Fruit fly (Drosophila melanogaster) ovary, adult (tissue): ENCODE results near the gene Pgant35A.

Experiments
- CG17801 ChIP-seq: fragments of 200-800 bp; optimal IDR thresholded peaks from 2 replicates; lab custom pipeline; 2019; ENCODE audit warnings: missing biosample characterization, mild to moderate bottlenecking, missing genetic modification characterization, moderate library complexity; ENCODE audit not compliant: partially characterized antibody

Gene Pgant35A

dm6 chr2L:14358780-14359462, at the start of gene Pgant35A:
Pgant35A (plus strand) TSS chr2L:14359252.
- no peak for TF ChIP-seq CG17801 (GFP tag; lab: Kevin White, UChicago)

dm6 chr2L:14316704-14317103, 42.3 kb upstream of the Pgant35A start:
- no peak for TF ChIP-seq CG17801 (GFP tag; lab: Kevin White, UChicago)

DNA sequence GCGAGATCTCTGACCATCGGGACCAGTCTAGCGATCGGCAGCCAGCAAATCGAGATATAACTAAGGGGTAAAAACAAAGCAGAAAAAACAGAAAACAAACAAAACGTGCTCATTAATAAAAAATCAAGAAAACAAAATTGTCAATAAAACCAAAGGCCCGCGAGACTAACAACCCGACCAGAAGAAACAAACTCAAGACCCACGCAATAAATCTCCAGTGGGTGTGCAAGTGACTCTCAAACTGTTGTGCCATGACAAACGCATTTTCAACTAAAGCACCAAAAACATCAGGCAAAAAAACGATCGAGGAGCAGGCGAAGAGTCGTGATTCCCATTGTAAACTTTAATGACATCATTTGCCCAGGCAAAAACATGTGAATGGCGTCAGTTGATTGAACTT, 41.1 kb upstream of the Pgant35A start:
- no peak for TF ChIP-seq CG17801 (GFP tag; lab: Kevin White, UChicago)

DNA sequence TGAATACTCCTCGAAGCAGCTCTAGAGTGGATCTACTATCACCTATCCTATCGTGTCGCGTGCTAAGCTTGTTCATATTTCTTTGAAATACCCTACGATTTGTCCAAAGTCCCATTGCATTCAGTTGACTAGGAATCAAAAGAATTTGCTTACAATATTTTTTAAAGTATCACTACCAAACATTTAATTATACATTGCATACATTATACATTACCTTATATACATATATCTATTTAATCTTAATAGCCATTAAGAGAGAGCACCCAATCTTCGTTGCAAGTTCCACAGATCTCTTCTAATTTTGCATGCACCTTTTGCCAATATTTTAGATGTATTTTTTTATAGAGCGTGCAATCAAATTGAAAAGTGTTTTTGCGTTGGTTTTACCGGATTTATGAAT, 40.5 kb upstream of the Pgant35A start:
- TF ChIP-seq CG17801 (GFP tag; lab: Kevin White, UChicago): no peak

dm6 chr2L:14319005-14319404, 40.0 kb upstream of the Pgant35A start:
- TF ChIP-seq CG17801 (GFP tag; lab: Kevin White, UChicago): no peak

DNA sequence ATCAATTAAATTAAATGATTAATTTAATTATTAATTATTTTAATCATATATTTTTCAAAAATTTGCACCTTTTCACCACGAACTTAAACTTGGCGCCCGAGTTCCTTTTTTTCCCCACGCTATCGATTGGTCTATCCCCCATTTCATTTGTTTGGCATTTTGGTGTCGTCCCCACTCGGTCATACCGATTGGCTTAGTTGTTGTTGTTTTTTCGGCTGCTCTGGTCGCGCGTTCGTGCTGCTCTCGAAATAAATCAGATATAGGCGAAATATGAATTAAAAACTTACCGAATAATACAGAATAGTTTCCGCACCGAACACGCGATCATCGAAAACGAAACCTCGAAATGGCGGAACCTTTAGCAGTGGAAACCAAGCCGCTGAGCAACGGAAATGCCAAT, 25.1 kb upstream of the Pgant35A start, which contains the start of gene CG33090:
Gene CG33090, plus strand, starts transcription at position 194 of the 400 bp plus-strand sequence.
- no peak for TF ChIP-seq CG17801 (GFP tag; lab: Kevin White, UChicago)

- no peak for TF ChIP-seq CG17801 (GFP tag; lab: Kevin White, UChicago)
Measured at dm6 chr2L:14336311-14336836, 22.7 kb upstream of the Pgant35A start.

DNA sequence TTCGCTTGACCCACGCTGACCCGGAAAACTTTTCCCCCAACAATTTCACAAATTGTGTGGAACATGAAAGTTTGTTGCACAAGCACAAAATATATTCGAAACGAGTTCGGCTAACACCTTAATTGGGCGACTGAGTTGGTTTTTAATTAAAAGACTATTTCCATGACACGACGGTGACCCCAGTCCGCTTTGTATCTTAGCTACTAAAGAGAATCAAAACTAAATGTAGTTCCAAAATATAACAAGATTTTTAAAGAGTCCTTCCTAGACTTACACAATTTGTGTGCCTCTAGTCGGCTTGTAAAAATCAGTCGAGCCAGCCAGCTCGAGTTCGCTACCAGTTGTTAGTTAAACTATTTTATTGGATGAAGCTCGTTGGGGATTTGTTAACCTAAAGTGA, 21.1 kb upstream of the Pgant35A start, which contains the start of gene CG15286:
Gene CG15286, plus strand, starts transcription at position 301 of the 400 bp plus-strand sequence.
- TF ChIP-seq CG17801 (GFP tag; lab: Kevin White, UChicago): no peak

dm6 chr2L:14340964-14341363, 18.1 kb upstream of the Pgant35A start:
- no peak for TF ChIP-seq CG17801 (GFP tag; lab: Kevin White, UChicago)

DNA sequence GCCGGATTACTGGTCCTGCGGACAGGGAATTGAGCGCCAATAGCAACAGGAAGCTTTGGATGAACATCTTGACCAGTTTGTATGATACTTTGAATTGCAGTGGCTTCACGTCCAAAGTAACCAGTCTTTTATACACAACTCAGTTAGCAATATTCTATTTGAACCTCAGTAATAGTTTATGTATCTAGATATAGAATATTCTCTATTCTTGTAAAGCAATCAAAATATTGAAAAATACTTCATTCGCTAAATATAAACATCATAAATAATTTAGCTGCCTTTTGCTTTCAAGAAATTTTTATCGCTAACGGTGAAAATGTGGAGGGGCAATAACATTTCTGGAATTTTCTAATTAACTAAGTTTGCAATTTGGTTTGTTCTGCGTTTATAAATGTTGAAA, 12.5 kb upstream of the Pgant35A start, which contains the start of gene Send2:
Gene Send2, minus strand, starts transcription at position 101 of the 400 bp plus-strand sequence.
- TF ChIP-seq CG17801 (GFP tag; lab: Kevin White, UChicago): no peak

dm6 chr2L:14348602-14349001, 10.4 kb upstream of the Pgant35A start, which contains the start of gene mTTF:
mTTF (minus strand) TSS chr2L:14348790.
- TF ChIP-seq CG17801 (GFP tag; lab: Kevin White, UChicago): peak; percentile 13

dm6 chr2L:14350587-14350986, 8.5 kb upstream of the Pgant35A start:
- TF ChIP-seq CG17801 (GFP tag; lab: Kevin White, UChicago): no peak

DNA sequence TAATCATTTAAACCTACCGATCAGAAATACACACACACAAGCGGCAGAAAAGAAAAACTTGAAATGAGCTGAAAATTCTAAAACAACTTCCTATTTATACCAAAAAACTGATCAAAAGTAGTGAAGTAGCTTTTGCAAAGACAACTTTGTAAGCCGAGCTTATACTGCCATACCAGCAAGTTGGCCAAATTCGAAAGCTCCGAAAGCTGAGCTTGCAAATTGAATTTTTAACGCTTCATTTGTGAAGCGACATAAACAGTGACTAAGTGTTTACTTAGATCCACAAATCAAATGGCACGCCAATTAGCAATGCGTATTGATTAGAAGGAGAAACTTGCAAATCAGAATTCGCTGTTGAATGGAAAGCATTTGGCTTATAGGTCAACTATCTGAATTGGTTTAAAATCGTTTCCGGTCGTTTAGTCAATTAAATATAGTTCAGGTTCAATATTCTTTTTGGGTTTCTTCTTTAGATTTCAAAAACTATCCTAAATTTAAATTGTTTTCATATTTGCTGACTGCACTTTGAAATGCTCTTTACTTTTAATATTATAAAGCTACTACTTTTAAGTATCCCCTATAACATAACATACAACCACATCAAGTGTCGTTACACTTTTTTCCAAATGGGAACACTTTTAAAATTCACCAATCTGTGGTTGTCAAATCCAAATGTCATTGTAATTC, 7.5 kb upstream of the Pgant35A start, which contains the start of gene CG43052:
Gene CG43052, plus strand, starts transcription at position 637 of the 687 bp plus-strand sequence.
- TF ChIP-seq CG17801 (GFP tag; lab: Kevin White, UChicago): no peak

DNA sequence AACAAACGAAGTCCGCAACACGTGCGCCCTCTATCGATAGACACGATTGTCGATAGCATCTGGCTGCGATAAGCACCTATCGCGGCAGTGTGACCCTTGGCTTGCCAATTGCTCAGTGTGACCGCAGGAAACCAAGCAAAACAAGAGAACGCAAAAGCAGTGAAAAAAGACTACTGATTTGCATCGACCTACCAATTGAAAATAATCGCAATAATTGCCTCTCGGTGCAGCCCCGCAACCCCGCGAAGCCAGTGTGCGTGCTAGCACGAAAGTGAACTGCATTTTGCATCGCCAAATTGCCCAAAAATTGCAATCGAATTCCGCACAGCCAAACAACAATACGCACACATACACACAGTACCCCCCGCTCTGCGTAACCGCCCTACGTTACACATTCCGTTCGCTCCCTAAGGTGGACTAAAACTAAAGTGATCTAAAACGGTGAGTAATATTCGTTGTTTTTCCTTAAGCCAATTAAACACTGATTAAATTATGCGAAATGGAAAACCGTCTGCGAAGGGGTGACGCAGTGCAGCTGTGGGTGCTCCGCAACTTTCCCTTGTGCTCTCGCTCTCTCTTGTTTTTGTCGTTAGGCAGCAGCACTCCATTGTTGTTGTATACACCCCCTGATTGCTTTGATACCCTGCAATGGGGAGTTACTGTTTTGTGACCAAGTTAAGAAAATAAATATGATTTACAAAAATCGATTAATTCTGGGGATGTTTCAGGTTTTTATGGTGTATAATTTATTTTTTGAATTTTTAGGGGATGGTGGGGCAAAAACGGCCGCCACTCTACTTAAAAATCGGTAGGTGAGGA, 3.8 kb upstream of the Pgant35A start, which contains the start of gene Rab14:
Gene Rab14, plus strand, starts transcription at position 113 of the 819 bp plus-strand sequence.
- TF ChIP-seq CG17801 (GFP tag; lab: Kevin White, UChicago): peak; percentile 47

DNA sequence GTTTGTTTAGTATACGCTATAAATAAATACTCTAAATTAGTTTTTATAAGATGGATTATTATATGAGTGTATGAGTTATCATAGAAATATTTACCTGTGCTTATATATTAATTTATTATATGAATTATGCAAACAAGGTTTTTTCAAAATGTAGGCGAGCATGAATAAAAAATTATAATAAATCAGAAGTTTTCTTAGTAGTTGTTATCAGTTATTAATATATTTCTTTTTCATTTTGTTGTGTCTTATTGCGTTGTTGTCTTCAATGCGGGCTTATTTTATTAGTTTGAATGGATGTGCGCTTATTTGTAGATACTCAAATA, 3.2 kb upstream of the Pgant35A start:
- no peak for TF ChIP-seq CG17801 (GFP tag; lab: Kevin White, UChicago)
